Fruit fly (Drosophila melanogaster): ENCODE data around the gene CG15385.
A peak's percentile ranks its signal among the peaks of the same experiment; 100 is the strongest.

CG15385 gene

dm6 chr2L:2168894-2169456 is 43.4 kb downstream of the CG15385 start (continued):
- no peak for TF ChIP-seq gsb-n (tag; optimal IDR thresholded peaks at IDR 0.05)
- no peak for TF ChIP-seq NC2β (GFP tag; optimal IDR thresholded peaks at IDR 0.05)
- no peak for TF ChIP-seq al (GFP tag; IDR thresholded peaks at IDR 0.05)
- TF ChIP-seq Ada2b (GFP tag; IDR thresholded peaks at IDR 0.05) = no peak
- no peak for TF ChIP-seq ken (GFP tag; IDR thresholded peaks at IDR 0.05)
- TF ChIP-seq wdn (GFP tag; IDR thresholded peaks at IDR 0.05) = no peak
- TF ChIP-seq caup (GFP tag; optimal IDR thresholded peaks at IDR 0.05; ENCODE audit: severe bottlenecking) = no peak
- TF ChIP-seq Deaf1 (tag; optimal IDR thresholded peaks at IDR 0.05) = peak; percentile 53
- no peak for TF ChIP-seq nau (GFP tag; optimal IDR thresholded peaks at IDR 0.05)
- no peak for TF ChIP-seq Trl (optimal IDR thresholded peaks at IDR 0.05)
- no peak for TF ChIP-seq Trl (GFP tag; optimal IDR thresholded peaks at IDR 0.05)
- no peak for TF ChIP-seq CG4707 (GFP tag; optimal IDR thresholded peaks at IDR 0.05)
- no peak for TF ChIP-seq CG4424 (GFP tag; optimal IDR thresholded peaks at IDR 0.05)
- no peak for TF ChIP-seq CG2712 (tag; optimal IDR thresholded peaks at IDR 0.05)
- TF ChIP-seq CG13894 (tag; optimal IDR thresholded peaks at IDR 0.05) = peak; percentile 11
- TF ChIP-seq sna (GFP tag; IDR thresholded peaks at IDR 0.05; ENCODE audit: partially characterized antibody) = no peak
- TF ChIP-seq CG16815 (GFP tag; optimal IDR thresholded peaks at IDR 0.05) = no peak
- TF ChIP-seq stwl (tag; optimal IDR thresholded peaks at IDR 0.05) = no peak
- no peak for TF ChIP-seq Usf (GFP tag; optimal IDR thresholded peaks at IDR 0.05)
- no peak for TF ChIP-seq CG15479 (GFP tag; optimal IDR thresholded peaks at IDR 0.05)

dm6 chr2L:2168184-2168893 is 44.0 kb downstream of the CG15385 start:
- TF ChIP-seq CG15696 (tag; optimal IDR thresholded peaks at IDR 0.05) = peak; percentile 28
- peak; percentile 29 for TF ChIP-seq CG6765 (GFP tag; optimal IDR thresholded peaks at IDR 0.05)
- peak; percentile 56 for TF ChIP-seq CG18599 (GFP tag; optimal IDR thresholded peaks at IDR 0.05)
- peak; percentile 34 for TF ChIP-seq Hmr (GFP tag; optimal IDR thresholded peaks at IDR 0.05)
- no peak for TF ChIP-seq dmrt99B (tag; optimal IDR thresholded peaks at IDR 0.05)
- peak; percentile 16 for TF ChIP-seq CG33557 (GFP tag; optimal IDR thresholded peaks at IDR 0.05)
- no peak for TF ChIP-seq Rfx (GFP tag; IDR thresholded peaks at IDR 0.05)
- peak; percentile 46 for TF ChIP-seq CG15269 (tag; optimal IDR thresholded peaks at IDR 0.05)
- TF ChIP-seq CG18262 (tag; optimal IDR thresholded peaks at IDR 0.05) = peak; percentile 4
- peak; percentile 29 for TF ChIP-seq CG10209 (GFP tag; optimal IDR thresholded peaks at IDR 0.05)
- peak; percentile 5 for TF ChIP-seq YL-1 (GFP tag; optimal IDR thresholded peaks at IDR 0.05)
- TF ChIP-seq CG17568 (GFP tag; optimal IDR thresholded peaks at IDR 0.05) = peak; percentile 74
- TF ChIP-seq CG7987 (GFP tag; optimal IDR thresholded peaks at IDR 0.05) = peak; percentile 17
- peak; percentile 37 for TF ChIP-seq CG10274 (GFP tag; optimal IDR thresholded peaks at IDR 0.05)
- TF ChIP-seq CG1233 (GFP tag; optimal IDR thresholded peaks at IDR 0.05) = peak; percentile 18
- no peak for TF ChIP-seq CG10979 (tag; optimal IDR thresholded peaks at IDR 0.05)
- peak; percentile 1 for TF ChIP-seq CG14710 (tag; optimal IDR thresholded peaks at IDR 0.05)
- peak; percentile 38 for TF ChIP-seq CG9727 (GFP tag; optimal IDR thresholded peaks at IDR 0.05)
- no peak for TF ChIP-seq sr (GFP tag; IDR thresholded peaks at IDR 0.05)
- peak; percentile 45; the same call in 1 of the 3 replicates for TF ChIP-seq otp (GFP tag; IDR thresholded peaks at IDR 0.05)
- peak; percentile 82 for TF ChIP-seq GATAe (GFP tag; conservative IDR thresholded peaks at IDR 0.05)
- peak in 1 of 2 experiments; percentile 65 for TF ChIP-seq Pdp1 (GFP tag; optimal IDR thresholded peaks at IDR 0.05)
- no peak for TF ChIP-seq CG2120 (GFP tag; optimal IDR thresholded peaks at IDR 0.05)
- peak; percentile 62 for TF ChIP-seq CrebB (tag; optimal IDR thresholded peaks at IDR 0.05)
- TF ChIP-seq gcm (GFP tag; optimal IDR thresholded peaks at IDR 0.05) = peak; percentile 45
- peak; percentile 31 for TF ChIP-seq CG17385 (GFP tag; optimal IDR thresholded peaks at IDR 0.05)
- no peak for TF ChIP-seq Atf3 (GFP tag; optimal IDR thresholded peaks at IDR 0.05)
- peak; percentile 38 for TF ChIP-seq CG4707 (GFP tag; optimal IDR thresholded peaks at IDR 0.05)
- no peak for TF ChIP-seq CG9797 (GFP tag; optimal IDR thresholded peaks at IDR 0.05)
